Worm (Caenorhabditis elegans): ENCODE data around the gene C05E4.7.

ce11 chrV:728822-729493 is 13.0 kb upstream of the C05E4.7 start:
- TF ChIP-seq ceh-18 (tag; optimal IDR thresholded peaks at IDR 0.05) (no peak), sdc-2 (tag; optimal IDR thresholded peaks at IDR 0.05) (no peak), sox-4 (tag; optimal IDR thresholded peaks at IDR 0.05) (no peak), K02D7.2 (tag; optimal IDR thresholded peaks at IDR 0.05) (no peak), pha-4 (tag; optimal IDR thresholded peaks at IDR 0.05) (no peak), dve-1 (tag; optimal IDR thresholded peaks at IDR 0.05) (no peak), elt-4 (tag; optimal IDR thresholded peaks at IDR 0.05) (no peak), ama-1 (optimal IDR thresholded peaks at IDR 0.05) (no peak), tbx-2 (tag; optimal IDR thresholded peaks at IDR 0.05) (no peak), unc-55 (GFP tag; optimal IDR thresholded peaks at IDR 0.05) (no peak), hlh-6 (tag; optimal IDR thresholded peaks at IDR 0.05) (no peak), mec-3 (tag; optimal IDR thresholded peaks at IDR 0.05; ENCODE audit: borderline replicate concordance) (no peak)

Data from whole organism, late embryonic.